Worm (Caenorhabditis elegans) whole organism, young adult: ENCODE measurements around the gene F08D12.4.

Experiments used
- B0035.1 ChIP-seq: sonication (generic microtip); optimal IDR thresholded peaks from 2 replicates; lab custom pipeline; 2016; ENCODE audit warnings: missing genetic modification characterization, mild to moderate bottlenecking, missing compliant biosample characterization, missing genotype, missing genetic modification reagents
- C17E4.6 ChIP-seq: fragments of 200-800 bp; sonication (Bioruptor generic); IDR thresholded peaks from 2 replicates; pipeline ENCODE4 v1.3.6; 2022; ENCODE audit warnings: missing genetic modification reagents, missing genetic modification characterization, missing compliant biosample characterization
- D2030.7 ChIP-seq: fragments of 200-800 bp; sonication (Bioruptor generic); IDR thresholded peaks from 2 replicates; pipeline ENCODE4 v1.3.6; 2022; ENCODE audit warnings: missing genetic modification reagents, missing genetic modification characterization, missing compliant biosample characterization
- F22D6.2 ChIP-seq: sonication (generic microtip); optimal IDR thresholded peaks from 2 replicates; lab custom pipeline; 2016; ENCODE audit warnings: mild to moderate bottlenecking, missing genetic modification characterization, missing compliant biosample characterization
- F33H1.4 ChIP-seq: fragments of 200-800 bp; sonication (Bioruptor generic); IDR thresholded peaks from 2 replicates; pipeline ENCODE4 v1.3.6; 2022; ENCODE audit warnings: missing genetic modification reagents, missing genetic modification characterization, missing compliant biosample characterization
- F49E8.2 ChIP-seq: sonication (generic microtip); optimal IDR thresholded peaks from 3 replicates; lab custom pipeline; 2017; ENCODE audit warnings: missing genetic modification characterization, mild to moderate bottlenecking, missing compliant biosample characterization, antibody characterized with exemption, moderate library complexity; ENCODE audit not compliant: insufficient read depth
- F52B5.7 ChIP-seq: sonication (generic microtip); optimal IDR thresholded peaks from 2 replicates; lab custom pipeline; 2016; ENCODE audit warnings: mild to moderate bottlenecking, missing genetic modification characterization, missing compliant biosample characterization
- akir-1 ChIP-seq: fragments of 200-800 bp; sonication (Bioruptor generic); optimal IDR thresholded peaks from 2 replicates; lab custom pipeline; 2018; ENCODE audit warnings: mild to moderate bottlenecking, missing genetic modification characterization, moderate library complexity, missing compliant biosample characterization
- aptf-2 ChIP-seq: fragments of 200-800 bp; sonication (Bioruptor generic); conservative IDR thresholded peaks from 2 replicates; pipeline ENCODE4 v1.3.6; 2022; ENCODE audit warnings: missing genetic modification reagents, missing genetic modification characterization, missing compliant biosample characterization
- atf-7 ChIP-seq: sonication (generic microtip); optimal IDR thresholded peaks from 2 replicates; lab custom pipeline; 2017; ENCODE audit warnings: mild to moderate bottlenecking, missing genetic modification characterization, missing compliant biosample characterization
- bed-2 ChIP-seq: fragments of 200-800 bp; sonication (Bioruptor generic); IDR thresholded peaks from 2 replicates; pipeline ENCODE4 v1.3.6; 2022; ENCODE audit warnings: missing genetic modification reagents, missing genetic modification characterization, missing compliant biosample characterization
- cebp-1 ChIP-seq, 2 experiments: fragments of 200-800 bp in 1 of 2; sonication (Bioruptor generic) in 1 of 2; sonication (generic microtip) in 1 of 2; IDR thresholded peaks in 1 of 2; optimal IDR thresholded peaks in 1 of 2; 2 replicates each; pipeline versions ENCODE4 v1.3.6 to Lab custom; 2017 to 2022; ENCODE audit warnings: missing compliant biosample characterization in 2 of 2, missing genetic modification characterization in 2 of 2, mild to moderate bottlenecking in 1 of 2, missing genetic modification reagents in 1 of 2, moderate library complexity in 1 of 2
- ceh-100 ChIP-seq: fragments of 200-800 bp; sonication (Bioruptor generic); IDR thresholded peaks from 2 replicates; pipeline ENCODE4 v1.3.6; 2022; ENCODE audit warnings: missing genetic modification reagents, missing genetic modification characterization, missing compliant biosample characterization
- ceh-27 ChIP-seq: fragments of 200-800 bp; sonication (Bioruptor generic); optimal IDR thresholded peaks from 2 replicates; lab custom pipeline; 2018; ENCODE audit warnings: mild to moderate bottlenecking, missing genetic modification characterization, moderate library complexity, missing compliant biosample characterization
- ceh-91 ChIP-seq: fragments of 200-800 bp; sonication (Bioruptor generic); IDR thresholded peaks from 2 replicates; pipeline ENCODE4 v1.3.6; 2022; ENCODE audit warnings: missing genetic modification reagents, missing genetic modification characterization, missing compliant biosample characterization
- chd-7 ChIP-seq: sonication (generic microtip); optimal IDR thresholded peaks from 2 replicates; lab custom pipeline; 2016; ENCODE audit warnings: mild to moderate bottlenecking, missing genetic modification characterization, moderate library complexity, missing compliant biosample characterization
- dox-1 ChIP-seq: fragments of 200-800 bp; sonication (Bioruptor generic); IDR thresholded peaks from 2 replicates; pipeline ENCODE4 v1.3.6; 2022; ENCODE audit warnings: missing genetic modification reagents, missing genetic modification characterization, missing compliant biosample characterization
- dpff-1 ChIP-seq: sonication (generic microtip); optimal IDR thresholded peaks from 2 replicates; lab custom pipeline; 2017; ENCODE audit warnings: mild to moderate bottlenecking, missing genetic modification characterization, missing compliant biosample characterization
- egrh-3 ChIP-seq: fragments of 200-800 bp; sonication (Bioruptor generic); IDR thresholded peaks from 2 replicates; pipeline ENCODE4 v1.3.6; 2022; ENCODE audit warnings: missing genetic modification reagents, missing genetic modification characterization, missing compliant biosample characterization
- ekl-4 ChIP-seq: fragments of 200-800 bp; sonication (Bioruptor generic); IDR thresholded peaks from 2 replicates; pipeline ENCODE4 v1.3.6; 2022; ENCODE audit warnings: missing genetic modification reagents, missing genetic modification characterization, missing compliant biosample characterization
- fkh-3 ChIP-seq: sonication (generic microtip); optimal IDR thresholded peaks from 2 replicates; lab custom pipeline; 2016; ENCODE audit warnings: mild to moderate bottlenecking, missing genetic modification characterization, missing compliant biosample characterization
- hlh-26 ChIP-seq: fragments of 200-800 bp; sonication (Bioruptor generic); conservative IDR thresholded peaks from 2 replicates; pipeline ENCODE4 v1.3.6; 2022; ENCODE audit warnings: missing genetic modification reagents, missing genetic modification characterization, missing compliant biosample characterization
- hmg-1.2 ChIP-seq: fragments of 200-800 bp; sonication (Bioruptor generic); IDR thresholded peaks from 2 replicates; pipeline ENCODE4 v1.3.6; 2022; ENCODE audit warnings: missing genetic modification reagents, missing genetic modification characterization, missing compliant biosample characterization
- let-607 ChIP-seq, 2 experiments: fragments of 200-800 bp in 1 of 2; sonication (Bioruptor generic) in 1 of 2; sonication (generic microtip) in 1 of 2; optimal IDR thresholded peaks; 2 replicates each; lab custom pipeline; 2016 to 2018; ENCODE audit warnings: mild to moderate bottlenecking in 2 of 2, missing compliant biosample characterization in 2 of 2, missing genetic modification characterization in 2 of 2, moderate library complexity in 2 of 2, missing genotype in 1 of 2
- lin-35 ChIP-seq, 3 experiments: fragments of 150-350 bp in 2 of 3; sonication (generic microtip) in 1 of 3; optimal IDR thresholded peaks; 2 replicates each; lab custom pipeline; 2014 to 2018; ENCODE audit warnings: missing biosample characterization in 3 of 3, missing genetic modification characterization in 3 of 3, missing genetic modification reagents in 3 of 3
- lin-40 ChIP-seq: sonication (generic microtip); optimal IDR thresholded peaks from 2 replicates; lab custom pipeline; 2016; ENCODE audit warnings: missing genetic modification characterization, mild to moderate bottlenecking, missing compliant biosample characterization, missing genotype, missing genetic modification reagents
- lin-54 ChIP-seq: fragments of 200-800 bp; sonication (Bioruptor generic); optimal IDR thresholded peaks from 2 replicates; lab custom pipeline; 2018; ENCODE audit warnings: mild to moderate bottlenecking, missing genetic modification characterization, missing compliant biosample characterization
- lir-1 ChIP-seq: fragments of 200-800 bp; sonication (Bioruptor generic); conservative IDR thresholded peaks from 2 replicates; pipeline ENCODE4 v1.3.6; 2022; ENCODE audit warnings: missing genetic modification reagents, missing genetic modification characterization, missing compliant biosample characterization
- madf-10 ChIP-seq: sonication (generic microtip); optimal IDR thresholded peaks from 2 replicates; lab custom pipeline; 2016; ENCODE audit warnings: mild to moderate bottlenecking, missing genetic modification characterization, missing compliant biosample characterization
- madf-6 ChIP-seq: fragments of 200-800 bp; sonication (Bioruptor generic); IDR thresholded peaks from 2 replicates; pipeline ENCODE4 v1.3.6; 2022; ENCODE audit warnings: missing genetic modification reagents, missing genetic modification characterization, missing compliant biosample characterization
- mcd-1 ChIP-seq: fragments of 200-800 bp; sonication (Bioruptor generic); IDR thresholded peaks from 2 replicates; pipeline ENCODE4 v1.3.6; 2022; ENCODE audit warnings: missing genetic modification reagents, missing genetic modification characterization, missing compliant biosample characterization
- nfya-1 ChIP-seq: sonication (generic microtip); optimal IDR thresholded peaks from 2 replicates; lab custom pipeline; 2017; ENCODE audit warnings: antibody characterized with exemption, missing compliant biosample characterization, missing genetic modification characterization, borderline replicate concordance; ENCODE audit not compliant: insufficient read depth
- nfyb-1 ChIP-seq: fragments of 200-800 bp; sonication (Bioruptor generic); IDR thresholded peaks from 2 replicates; pipeline ENCODE4 v1.3.6; 2022; ENCODE audit warnings: missing genetic modification reagents, missing genetic modification characterization, missing compliant biosample characterization
- nhr-27 ChIP-seq: fragments of 200-800 bp; sonication (Bioruptor generic); optimal IDR thresholded peaks from 2 replicates; lab custom pipeline; 2018; ENCODE audit warnings: mild to moderate bottlenecking, missing genetic modification characterization, moderate library complexity, missing compliant biosample characterization
- nhr-80 ChIP-seq: sonication (generic microtip); optimal IDR thresholded peaks from 2 replicates; lab custom pipeline; 2016; ENCODE audit warnings: missing genetic modification characterization, missing compliant biosample characterization
- somi-1 ChIP-seq: fragments of 200-800 bp; sonication (Bioruptor generic); optimal IDR thresholded peaks from 2 replicates; lab custom pipeline; 2018; ENCODE audit warnings: mild to moderate bottlenecking, missing genetic modification characterization, missing compliant biosample characterization
- tbp1 ChIP-seq: fragments of 200-800 bp; sonication (Bioruptor generic); optimal IDR thresholded peaks from 2 replicates; lab custom pipeline; 2018; ENCODE audit warnings: mild to moderate bottlenecking, missing genetic modification characterization, missing compliant biosample characterization
- ztf-22 ChIP-seq: fragments of 200-800 bp; sonication (Bioruptor generic); optimal IDR thresholded peaks from 2 replicates; lab custom pipeline; 2018; ENCODE audit warnings: mild to moderate bottlenecking, missing genetic modification characterization, moderate library complexity, missing compliant biosample characterization
- ztf-25 ChIP-seq: fragments of 200-800 bp; sonication (Bioruptor generic); IDR thresholded peaks from 2 replicates; pipeline ENCODE4 v1.3.6; 2022; ENCODE audit warnings: missing genetic modification reagents, missing genetic modification characterization, missing compliant biosample characterization
- ztf-26 ChIP-seq: sonication (generic microtip); optimal IDR thresholded peaks from 2 replicates; lab custom pipeline; 2017; ENCODE audit warnings: missing genetic modification characterization, missing compliant biosample characterization

Gene F08D12.4

ce11 chrII:2800550-2801233 is 22.7 kb downstream of the F08D12.4 start, which contains the start of gene nhr-119:
Gene nhr-119, minus strand, starts transcription at chrII:2800600.
- TF ChIP-seq F52B5.7 (tag; lab: Kevin White, UChicago) (no peak), mcd-1 (GFP tag; lab: Robert Waterston, UW) (peak; percentile 57), dox-1 (peak; percentile 48; the same call in 1 of the 2 replicates), B0035.1 (tag; lab: Kevin White, UChicago) (no peak), ztf-25 (no peak), F49E8.2 (tag; lab: Kevin White, UChicago) (no peak), madf-6 (no peak), lin-54 (GFP tag; lab: Kevin White, UChicago) (no peak), akir-1 (GFP tag; lab: Kevin White, UChicago) (no peak), tbp1 (GFP tag; lab: Kevin White, UChicago) (peak; percentile 15), ztf-26 (tag; lab: Kevin White, UChicago) (peak; percentile 61), ceh-27 (GFP tag; lab: Kevin White, UChicago) (no peak), somi-1 (GFP tag; lab: Kevin White, UChicago) (no peak), C17E4.6 (GFP tag; lab: Robert Waterston, UW) (no peak), fkh-3 (tag; lab: Kevin White, UChicago) (no peak), nhr-27 (tag; lab: Kevin White, UChicago) (no peak), atf-7 (tag; lab: Kevin White, UChicago) (peak; percentile 23), nhr-80 (tag; lab: Kevin White, UChicago) (peak; percentile 67), F22D6.2 (tag; lab: Kevin White, UChicago) (peak; percentile 33), ekl-4 (GFP tag; lab: Robert Waterston, UW) (0 out of 2 replicates have a peak, but pooled peaks have one; percentile 38), chd-7 (peak; percentile 5), lin-35 (GFP tag; optimal IDR thresholded peaks at IDR 0.05; lab: Kevin White, UChicago) (peak in 1 of 3 experiments; percentile 41), nfya-1 (no peak), madf-10 (tag; lab: Kevin White, UChicago) (no peak), nfyb-1 (0 out of 2 replicates have a peak, but pooled peaks have one; percentile 24), dpff-1 (tag; lab: Kevin White, UChicago) (no peak), hlh-26 (no peak), F33H1.4 (GFP tag; lab: Robert Waterston, UW) (no peak), let-607 (tag; optimal IDR thresholded peaks at IDR 0.05; lab: Kevin White, UChicago) (peak in 1 of 2 experiments; percentile 42), ztf-22 (GFP tag; lab: Kevin White, UChicago) (no peak), hmg-1.2 (GFP tag; lab: Robert Waterston, UW) (peak; percentile 82), D2030.7 (GFP tag; lab: Robert Waterston, UW) (no peak), lin-40 (tag; lab: Kevin White, UChicago) (peak; percentile 75), ceh-100 (GFP tag; lab: Robert Waterston, UW) (no peak), cebp-1 (GFP tag; IDR thresholded peaks at IDR 0.05; lab: Robert Waterston, UW) (no peak), cebp-1 (tag; optimal IDR thresholded peaks at IDR 0.05; lab: Kevin White, UChicago) (peak; percentile 42), lir-1 (GFP tag; lab: Robert Waterston, UW) (no peak), bed-2 (GFP tag; lab: Robert Waterston, UW) (no peak), ceh-91 (no peak), aptf-2 (GFP tag; lab: Robert Waterston, UW) (no peak), egrh-3 (GFP tag; lab: Robert Waterston, UW) (peak; percentile 66)
